Fruit fly (Drosophila melanogaster): ENCODE results near the gene Rbsn-5.

The Rbsn-5 gene

dm6 chr2L:8156682-8157081, 3.0 kb upstream of the Rbsn-5 start (continued):
- no peak for TF ChIP-seq CG15073 (GFP tag; optimal IDR thresholded peaks at IDR 0.05)
- no peak for TF ChIP-seq CG11456 (GFP tag; IDR thresholded peaks at IDR 0.05)
- TF ChIP-seq Sry-δ (GFP tag; optimal IDR thresholded peaks at IDR 0.05) = peak; percentile 42
- peak; percentile 36 for TF ChIP-seq slp2 (GFP tag; optimal IDR thresholded peaks at IDR 0.05)
- TF ChIP-seq Meics (GFP tag; optimal IDR thresholded peaks at IDR 0.05) = peak; percentile 75
- TF ChIP-seq caup (GFP tag; optimal IDR thresholded peaks at IDR 0.05; ENCODE audit: severe bottlenecking) = peak; percentile 73
- no peak for TF ChIP-seq rib (GFP tag; IDR thresholded peaks at IDR 0.05)
- TF ChIP-seq CG10431 (GFP tag; optimal IDR thresholded peaks at IDR 0.05) = no peak
- peak; percentile 27; the same call in 1 of the 3 replicates for TF ChIP-seq HLH4C (GFP tag; IDR thresholded peaks at IDR 0.05; ENCODE audit: partially characterized antibody)
- TF ChIP-seq sr (GFP tag; IDR thresholded peaks at IDR 0.05) = no peak
- TF ChIP-seq seq (GFP tag; IDR thresholded peaks at IDR 0.05) = 0 out of 2 replicates have a peak, but pooled peaks have one; percentile 34
- TF ChIP-seq Rfx (GFP tag; IDR thresholded peaks at IDR 0.05) = peak; percentile 79
- TF ChIP-seq tx (GFP tag; optimal IDR thresholded peaks at IDR 0.05) = peak; percentile 58
- peak; percentile 21 for TF ChIP-seq Dek (tag; optimal IDR thresholded peaks at IDR 0.05)
- peak; percentile 9 for TF ChIP-seq CG12071 (GFP tag; optimal IDR thresholded peaks at IDR 0.05)
- peak; percentile 29 for TF ChIP-seq Spps (tag; optimal IDR thresholded peaks at IDR 0.05)
- TF ChIP-seq CG3847 (GFP tag; IDR thresholded peaks at IDR 0.05) = peak; percentile 69
- peak; percentile 21 for TF ChIP-seq Oli (tag; optimal IDR thresholded peaks at IDR 0.05)
- peak; percentile 48 for TF ChIP-seq BtbVII (GFP tag; optimal IDR thresholded peaks at IDR 0.05)
- peak; percentile 59 for TF ChIP-seq Antp (GFP tag; optimal IDR thresholded peaks at IDR 0.05)
- TF ChIP-seq CG10979 (tag; optimal IDR thresholded peaks at IDR 0.05) = peak; percentile 64
- TF ChIP-seq Dip3 (GFP tag; optimal IDR thresholded peaks at IDR 0.05) = peak; percentile 76
- 0 out of 3 replicates have a peak, but pooled peaks have one; percentile 16 for TF ChIP-seq CG16813 (GFP tag; IDR thresholded peaks at IDR 0.05; ENCODE audit: partially characterized antibody)
- peak; percentile 65 for TF ChIP-seq eyg (GFP tag; optimal IDR thresholded peaks at IDR 0.05)
- no peak for TF ChIP-seq TFAM (GFP tag; optimal IDR thresholded peaks at IDR 0.05)
- TF ChIP-seq CG33213 (GFP tag; optimal IDR thresholded peaks at IDR 0.05) = peak; percentile 74
- no peak for TF ChIP-seq insv (GFP tag; optimal IDR thresholded peaks at IDR 0.05)
- no peak for TF ChIP-seq sens-2 (GFP tag; IDR thresholded peaks at IDR 0.05)
- peak; percentile 54; the same call in 1 of the 2 replicates for TF ChIP-seq CG4730 (GFP tag; IDR thresholded peaks at IDR 0.05)
- peak; percentile 57 for TF ChIP-seq CrebB (tag; optimal IDR thresholded peaks at IDR 0.05)
- TF ChIP-seq D (optimal IDR thresholded peaks at IDR 0.05) = no peak
- TF ChIP-seq D (GFP tag; optimal IDR thresholded peaks at IDR 0.05) = peak; percentile 40
- no peak for TF ChIP-seq Trl (optimal IDR thresholded peaks at IDR 0.05)
- peak; percentile 77 for TF ChIP-seq Trl (GFP tag; optimal IDR thresholded peaks at IDR 0.05)
- TF ChIP-seq schlank (tag; optimal IDR thresholded peaks at IDR 0.05) = peak; percentile 3
- TF ChIP-seq her (GFP tag; optimal IDR thresholded peaks at IDR 0.05) = peak; percentile 47
- TF ChIP-seq lilli (GFP tag; optimal IDR thresholded peaks at IDR 0.05) = peak; percentile 89
- peak; percentile 42 for TF ChIP-seq Ssrp (tag; optimal IDR thresholded peaks at IDR 0.05)

DNA sequence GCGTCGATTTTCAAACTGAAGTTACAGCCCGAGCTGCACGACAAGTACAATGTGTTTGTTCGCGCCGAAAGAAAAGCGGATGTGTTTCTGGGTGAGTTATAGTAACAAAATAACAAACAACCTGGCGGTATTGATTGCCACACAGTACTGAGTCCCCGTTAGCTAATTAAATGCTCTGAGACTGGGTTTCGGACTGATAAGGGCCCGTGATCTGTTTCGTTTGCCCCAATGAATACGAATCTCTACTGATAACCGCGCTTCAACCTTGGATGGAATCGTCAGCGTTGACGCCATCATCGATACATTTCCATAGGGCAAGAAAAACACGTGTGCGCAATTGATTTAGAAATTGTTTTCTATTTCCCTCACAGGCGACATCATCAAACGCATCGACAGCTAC, 2.5 kb upstream of the Rbsn-5 start:
- TF ChIP-seq mirr (GFP tag; optimal IDR thresholded peaks at IDR 0.05) (peak; percentile 3), CG34224 (GFP tag; IDR thresholded peaks at IDR 0.05; ENCODE audit: partially characterized antibody) (0 out of 3 replicates have a peak, but pooled peaks have one; percentile 3), en (GFP tag; optimal IDR thresholded peaks at IDR 0.05) (no peak), cwo (GFP tag; optimal IDR thresholded peaks at IDR 0.05) (peak; percentile 60), Dad (GFP tag; optimal IDR thresholded peaks at IDR 0.05) (no peak), Drgx (GFP tag; IDR thresholded peaks at IDR 0.05) (no peak), CG34376 (GFP tag; optimal IDR thresholded peaks at IDR 0.05) (peak; percentile 89), CG17361 (GFP tag; IDR thresholded peaks at IDR 0.05) (no peak), oc (tag; optimal IDR thresholded peaks at IDR 0.05) (no peak), Bgb (GFP tag; IDR thresholded peaks at IDR 0.05; ENCODE audit: partially characterized antibody) (0 out of 2 replicates have a peak, but pooled peaks have one; percentile 0), CG3407 (GFP tag; optimal IDR thresholded peaks at IDR 0.05) (no peak), gcm (GFP tag; optimal IDR thresholded peaks at IDR 0.05) (no peak)

Measured in whole organism, embryonic.